Worm (Caenorhabditis elegans) whole organism, L2 larva: ENCODE data around the gene C07A9.5.
A peak's percentile ranks its signal among the peaks of the same experiment; 100 is the strongest.

ENCODE experiments used
- C34F6.9 ChIP-seq: fragments of 150-350 bp; optimal IDR thresholded peaks from 2 replicates; lab custom pipeline; 2014; ENCODE audit warnings: missing biosample characterization, missing genetic modification characterization
- Y55F3AM.14 ChIP-seq: fragments of 200-800 bp; sonication (Bioruptor generic); optimal IDR thresholded peaks from 2 replicates; lab custom pipeline; 2018; ENCODE audit warnings: mild to moderate bottlenecking, missing genetic modification characterization, missing compliant biosample characterization
- ZK546.5 ChIP-seq: sonication (generic microtip); optimal IDR thresholded peaks from 2 replicates; lab custom pipeline; 2017; ENCODE audit warnings: missing biosample characterization, missing genetic modification characterization
- alr-1 ChIP-seq: fragments of 150-350 bp; optimal IDR thresholded peaks from 2 replicates; lab custom pipeline; 2014; ENCODE audit warnings: missing biosample characterization, missing genetic modification characterization
- aly-2 ChIP-seq: fragments of 150-350 bp; optimal IDR thresholded peaks from 2 replicates; lab custom pipeline; 2014; ENCODE audit warnings: missing biosample characterization, missing genetic modification characterization
- blmp-1 ChIP-seq: sonication (generic microtip); optimal IDR thresholded peaks from 2 replicates; lab custom pipeline; 2017; ENCODE audit warnings: missing genetic modification characterization, mild to moderate bottlenecking, missing compliant biosample characterization, antibody characterized with exemption, moderate library complexity; ENCODE audit not compliant: insufficient read depth
- egl-27 ChIP-seq: sonication (generic microtip); optimal IDR thresholded peaks from 3 replicates; lab custom pipeline; 2017; ENCODE audit warnings: missing biosample characterization, missing genetic modification reagents, missing genetic modification characterization
- elt-1 ChIP-seq: fragments of 150-350 bp; optimal IDR thresholded peaks from 2 replicates; lab custom pipeline; 2014; ENCODE audit warnings: missing biosample characterization, missing genetic modification characterization
- fos-1 ChIP-seq: fragments of 150-350 bp; optimal IDR thresholded peaks from 2 replicates; lab custom pipeline; 2014; ENCODE audit warnings: missing biosample characterization, missing genetic modification characterization
- gmeb-1 ChIP-seq: fragments of 150-350 bp; optimal IDR thresholded peaks from 2 replicates; lab custom pipeline; 2014; ENCODE audit warnings: missing biosample characterization, missing genetic modification characterization
- lin-11 ChIP-seq: fragments of 150-350 bp; sonication (generic microtip); optimal IDR thresholded peaks from 2 replicates; lab custom pipeline; 2014; ENCODE audit warnings: missing biosample characterization, missing genetic modification characterization, inconsistent platforms, mixed read lengths
- lin-13 ChIP-seq: fragments of 150-350 bp; optimal IDR thresholded peaks from 2 replicates; lab custom pipeline; 2014; ENCODE audit warnings: missing biosample characterization, missing genetic modification reagents, missing genetic modification characterization
- lin-39 ChIP-seq: fragments of 150-350 bp; optimal IDR thresholded peaks from 2 replicates; lab custom pipeline; 2014; ENCODE audit warnings: missing biosample characterization, missing genetic modification reagents, missing genetic modification characterization
- lsy-2 ChIP-seq, 2 experiments: fragments of 150-350 bp in 1 of 2; sonication (generic microtip) in 1 of 2; optimal IDR thresholded peaks; 2 replicates each; lab custom pipeline; 2014 to 2017; ENCODE audit warnings: missing biosample characterization in 2 of 2, missing genetic modification characterization in 2 of 2
- mdl-1 ChIP-seq, 2 experiments: fragments of 150-350 bp in 1 of 2; sonication (generic microtip) in 1 of 2; optimal IDR thresholded peaks; 2 replicates each; lab custom pipeline; 2017; ENCODE audit warnings: missing biosample characterization in 2 of 2, missing genetic modification characterization in 2 of 2
- nhr-10 ChIP-seq: sonication (generic microtip); optimal IDR thresholded peaks from 2 replicates; lab custom pipeline; 2017; ENCODE audit warnings: missing biosample characterization, missing genetic modification characterization
- nhr-11 ChIP-seq: fragments of 150-350 bp; optimal IDR thresholded peaks from 2 replicates; lab custom pipeline; 2014; ENCODE audit warnings: missing biosample characterization, missing genetic modification characterization
- nhr-12 ChIP-seq: fragments of 150-350 bp; optimal IDR thresholded peaks from 2 replicates; lab custom pipeline; 2014; ENCODE audit warnings: missing biosample characterization, missing genetic modification characterization
- nhr-129 ChIP-seq: fragments of 150-350 bp; optimal IDR thresholded peaks from 2 replicates; lab custom pipeline; 2014; ENCODE audit warnings: missing biosample characterization, missing genetic modification characterization
- nhr-21 ChIP-seq: fragments of 150-350 bp; optimal IDR thresholded peaks from 2 replicates; lab custom pipeline; 2014; ENCODE audit warnings: missing biosample characterization, missing genetic modification characterization
- nhr-237 ChIP-seq: fragments of 150-350 bp; optimal IDR thresholded peaks from 2 replicates; lab custom pipeline; 2014; ENCODE audit warnings: missing biosample characterization, missing genetic modification characterization
- nhr-77 ChIP-seq: fragments of 150-350 bp; optimal IDR thresholded peaks from 2 replicates; lab custom pipeline; 2014; ENCODE audit warnings: missing biosample characterization, missing genetic modification characterization
- peb-1 ChIP-seq: fragments of 150-350 bp; optimal IDR thresholded peaks from 2 replicates; lab custom pipeline; 2014; ENCODE audit warnings: missing biosample characterization, missing genetic modification characterization
- sem-4 ChIP-seq: fragments of 150-350 bp; optimal IDR thresholded peaks from 2 replicates; lab custom pipeline; 2014; ENCODE audit warnings: missing biosample characterization, missing genetic modification reagents, missing genetic modification characterization
- skn-1 ChIP-seq: sonication (generic microtip); optimal IDR thresholded peaks from 2 replicates; lab custom pipeline; 2017; ENCODE audit warnings: missing biosample characterization, missing genetic modification characterization
- sma-9 ChIP-seq, 2 experiments: fragments of 150-350 bp in 1 of 2; sonication (generic microtip) in 1 of 2; optimal IDR thresholded peaks; 2 replicates each; lab custom pipeline; 2014 to 2016; ENCODE audit warnings: missing genetic modification characterization in 2 of 2, mild to moderate bottlenecking in 1 of 2, missing biosample characterization in 1 of 2, missing compliant biosample characterization in 1 of 2, missing genetic modification reagents in 1 of 2, moderate library complexity in 1 of 2
- unc-39 ChIP-seq: fragments of 150-350 bp; optimal IDR thresholded peaks from 2 replicates; lab custom pipeline; 2014; ENCODE audit warnings: missing biosample characterization, missing genetic modification characterization
- unc-62 ChIP-seq: fragments of 150-350 bp; optimal IDR thresholded peaks from 2 replicates; lab custom pipeline; 2014; ENCODE audit warnings: missing biosample characterization, missing genetic modification reagents, missing genetic modification characterization
- zag-1 ChIP-seq: fragments of 150-350 bp; optimal IDR thresholded peaks from 2 replicates; lab custom pipeline; 2014; ENCODE audit warnings: missing biosample characterization, missing genetic modification characterization
- ztf-11 ChIP-seq: sonication (generic microtip); optimal IDR thresholded peaks from 2 replicates; lab custom pipeline; 2017; ENCODE audit warnings: missing biosample characterization, missing genetic modification characterization
- ztf-4 ChIP-seq: fragments of 150-350 bp; optimal IDR thresholded peaks from 2 replicates; lab custom pipeline; 2014; ENCODE audit warnings: missing biosample characterization, missing genetic modification characterization

Gene C07A9.5

ce11 chrIII:9658569-9658968 is 24.1 kb downstream of the C07A9.5 start:
- peak; percentile 35 for TF ChIP-seq sma-9 (GFP tag; optimal IDR thresholded peaks at IDR 0.05; lab: Kevin White, UChicago)
- no peak for TF ChIP-seq sma-9 (tag; optimal IDR thresholded peaks at IDR 0.05; lab: Kevin White, UChicago)
- TF ChIP-seq lin-13 (GFP tag; lab: Kevin White, UChicago) = no peak

ce11 chrIII:9655802-9656201 is 26.8 kb downstream of the C07A9.5 start, which contains the start of gene C15H7.4:
Gene C15H7.4, minus strand, starts transcription at chrIII:9655902.
- TF ChIP-seq lin-13 (GFP tag; lab: Kevin White, UChicago) = no peak
- TF ChIP-seq gmeb-1 = no peak
- no peak for TF ChIP-seq zag-1 (tag; lab: Kevin White, UChicago)
- no peak for TF ChIP-seq C34F6.9 (tag; lab: Kevin White, UChicago)
- no peak for TF ChIP-seq peb-1 (tag; lab: Kevin White, UChicago)
- TF ChIP-seq nhr-237 = no peak
- no peak for TF ChIP-seq unc-39
- TF ChIP-seq lin-11 (tag; lab: Kevin White, UChicago) = no peak
- TF ChIP-seq ztf-4 = no peak
- no peak for TF ChIP-seq lsy-2 (tag; optimal IDR thresholded peaks at IDR 0.05; lab: Kevin White, UChicago)
- TF ChIP-seq sem-4 = no peak
- TF ChIP-seq skn-1 (tag; lab: Kevin White, UChicago) = no peak
- TF ChIP-seq nhr-21 (tag; lab: Kevin White, UChicago) = no peak
- TF ChIP-seq nhr-11 (tag; lab: Kevin White, UChicago) = no peak
- TF ChIP-seq, all 48 proteins: peak for 0

DNA sequence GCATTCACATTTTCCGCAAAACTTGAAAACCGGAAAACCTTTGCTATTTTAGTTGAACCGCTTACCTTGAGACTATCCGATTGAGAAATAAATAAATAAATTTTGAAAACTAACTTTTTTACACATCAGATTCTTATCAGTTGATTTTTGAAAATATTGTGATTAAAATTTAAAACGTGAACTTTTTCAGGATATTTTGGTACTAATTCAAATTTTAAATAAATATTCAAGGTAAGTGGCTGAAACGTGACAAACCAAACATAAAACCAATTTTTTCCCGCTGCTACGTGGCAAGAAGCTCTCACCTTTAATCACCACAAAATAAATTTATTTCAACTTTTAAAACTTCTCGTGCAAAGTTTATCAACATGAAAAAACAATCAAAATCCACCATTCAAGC is 30.8 kb downstream of the C07A9.5 start, which contains the start of gene C15H7.3:
TSS of gene C15H7.3 (minus strand) at position 101 of the 400 bp plus-strand sequence.
- TF ChIP-seq lin-39 (no peak), unc-62 (GFP tag; lab: Kevin White, UChicago) (no peak), fos-1 (tag; lab: Kevin White, UChicago) (no peak), nhr-12 (tag; lab: Kevin White, UChicago) (no peak), ZK546.5 (tag; lab: Kevin White, UChicago) (no peak), nhr-237 (no peak), nhr-21 (tag; lab: Kevin White, UChicago) (no peak), nhr-77 (tag; lab: Kevin White, UChicago) (no peak), ztf-11 (tag; lab: Kevin White, UChicago) (no peak), mdl-1 (tag; optimal IDR thresholded peaks at IDR 0.05; lab: Kevin White, UChicago) (no peak), lin-11 (tag; lab: Kevin White, UChicago) (no peak), nhr-10 (tag; lab: Kevin White, UChicago) (no peak), Y55F3AM.14 (GFP tag; lab: Kevin White, UChicago) (no peak), nhr-129 (tag; lab: Kevin White, UChicago) (no peak)
- TF ChIP-seq, all 48 proteins: peak for 0

- no peak for TF ChIP-seq aly-2 (tag; lab: Kevin White, UChicago)
- TF ChIP-seq fos-1 (tag; lab: Kevin White, UChicago) = peak; percentile 41
- peak; percentile 21 for TF ChIP-seq sem-4
- TF ChIP-seq nhr-21 (tag; lab: Kevin White, UChicago) = peak; percentile 82
- TF ChIP-seq elt-1 (tag; lab: Kevin White, UChicago) = peak; percentile 42
- TF ChIP-seq sma-9 (GFP tag; optimal IDR thresholded peaks at IDR 0.05; lab: Kevin White, UChicago) = peak; percentile 50
- TF ChIP-seq sma-9 (tag; optimal IDR thresholded peaks at IDR 0.05; lab: Kevin White, UChicago) = no peak
- TF ChIP-seq nhr-237 = no peak
- peak; percentile 83 for TF ChIP-seq blmp-1 (tag; lab: Kevin White, UChicago)
- TF ChIP-seq unc-62 (GFP tag; lab: Kevin White, UChicago) = no peak
- TF ChIP-seq egl-27 (tag; lab: Kevin White, UChicago) = peak; percentile 79
- TF ChIP-seq alr-1 (tag; lab: Kevin White, UChicago) = no peak
These were observed 36.1 kb downstream of the C07A9.5 start for ce11 chrIII:9646440-9647021.

ce11 chrIII:9645099-9645498 is 37.5 kb downstream of the C07A9.5 start:
- TF ChIP-seq blmp-1 (tag; lab: Kevin White, UChicago) (peak; percentile 22), egl-27 (tag; lab: Kevin White, UChicago) (peak; percentile 43), fos-1 (tag; lab: Kevin White, UChicago) (peak; percentile 5), aly-2 (tag; lab: Kevin White, UChicago) (no peak), C34F6.9 (tag; lab: Kevin White, UChicago) (no peak)
- TF ChIP-seq, all 48 proteins: peak for 3
